Fruit fly (Drosophila melanogaster): ENCODE data around the gene CG13658.

- TF ChIP-seq h (optimal IDR thresholded peaks at IDR 0.05) (no peak), psq (optimal IDR thresholded peaks at IDR 0.05) (no peak), ttk (optimal IDR thresholded peaks at IDR 0.05) (no peak), Sin3A (optimal IDR thresholded peaks at IDR 0.05) (no peak)
These were observed 5.6 kb downstream of the CG13658 start, which contains the start of gene CG31098 for dm6 chr3R:25292864-25293284.

Data from Kc167 (cell line).